Worm (Caenorhabditis elegans): ENCODE data around the gene T22D1.8.

T22D1.8 gene

DNA sequence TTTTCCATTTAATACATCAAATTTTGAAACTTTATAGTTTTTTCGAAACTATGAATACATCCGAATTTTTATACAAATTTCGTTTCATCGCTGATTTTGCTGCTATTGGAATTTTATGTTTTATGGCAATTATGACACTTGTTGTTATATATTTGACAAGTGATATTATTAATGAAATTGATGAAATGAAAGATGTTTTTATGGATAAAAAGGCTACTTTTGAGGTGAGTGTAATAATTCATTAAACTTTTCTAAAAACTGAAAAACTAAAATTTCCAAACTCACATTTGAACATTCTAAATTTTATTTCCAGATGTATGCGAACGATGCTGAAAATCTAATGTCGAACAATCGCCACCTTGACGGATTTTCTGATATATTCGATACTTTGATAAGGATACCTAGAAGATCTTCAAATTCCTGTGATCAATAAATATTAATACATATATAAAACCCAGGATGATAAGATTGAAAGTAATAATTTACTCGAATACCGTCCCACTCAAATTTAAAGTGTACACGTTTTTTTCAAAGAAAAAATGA lies at the start of gene T22D1.8, which contains the start of gene T22D1.17:
T22D1.8 (minus strand) TSS at position 402 of the 543 bp plus-strand sequence.
T22D1.17 (plus strand) TSS at position 51 of the 543 bp plus-strand sequence.
- TF ChIP-seq dao-5 (tag; optimal IDR thresholded peaks at IDR 0.05) = no peak
- TF ChIP-seq him-1 (tag; optimal IDR thresholded peaks at IDR 0.05) = no peak
- no peak for TF ChIP-seq W03F9.2 (tag; optimal IDR thresholded peaks at IDR 0.05)

- no peak for TF ChIP-seq dao-5 (tag; optimal IDR thresholded peaks at IDR 0.05)
- no peak for TF ChIP-seq him-1 (tag; optimal IDR thresholded peaks at IDR 0.05)
- TF ChIP-seq W03F9.2 (tag; optimal IDR thresholded peaks at IDR 0.05) = no peak
These were observed 48.5 kb upstream of the T22D1.8 start for ce11 chrIV:6954682-6955081.

DNA sequence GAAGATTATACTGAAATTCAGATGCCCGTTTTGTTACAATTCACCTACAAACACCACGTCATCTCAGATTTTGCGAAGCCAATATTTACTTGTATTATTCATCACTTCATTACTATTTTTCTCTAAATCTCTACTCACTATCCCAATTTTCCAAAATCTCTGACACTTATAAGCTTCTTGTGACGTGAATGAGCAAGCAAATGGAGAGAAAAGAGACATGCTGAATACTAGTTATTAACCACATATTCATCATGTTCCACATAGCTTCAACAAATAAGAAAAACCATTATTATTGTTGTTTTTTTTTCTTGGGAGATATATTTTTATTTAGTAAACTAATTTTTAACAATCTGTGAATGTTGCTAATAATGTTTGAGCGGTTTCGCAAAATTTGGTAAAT lies 45.1 kb upstream of the T22D1.8 start:
- TF ChIP-seq him-1 (tag; optimal IDR thresholded peaks at IDR 0.05) (no peak), dao-5 (tag; optimal IDR thresholded peaks at IDR 0.05) (no peak), W03F9.2 (tag; optimal IDR thresholded peaks at IDR 0.05) (no peak)

DNA sequence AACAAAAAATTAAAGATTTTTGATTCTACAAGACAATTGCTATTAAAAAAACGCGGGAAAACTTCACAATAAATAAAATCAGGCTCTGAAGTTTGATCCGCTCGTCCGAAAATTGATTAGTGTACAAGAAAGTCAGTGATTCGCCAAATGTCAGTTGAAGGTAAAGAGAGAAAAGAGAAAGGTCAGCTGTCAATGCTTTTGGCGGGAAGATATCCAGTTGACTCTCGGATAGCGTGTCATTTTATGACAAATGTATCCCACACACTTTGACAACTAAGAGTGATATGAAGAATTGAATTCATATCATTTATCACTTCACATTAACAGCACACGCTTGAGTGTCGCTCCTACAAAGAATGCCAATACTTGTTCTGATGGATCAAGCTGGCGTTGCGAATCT lies 40.7 kb upstream of the T22D1.8 start:
- TF ChIP-seq him-1 (tag; optimal IDR thresholded peaks at IDR 0.05) (no peak), W03F9.2 (tag; optimal IDR thresholded peaks at IDR 0.05) (no peak), dao-5 (tag; optimal IDR thresholded peaks at IDR 0.05) (no peak)

ce11 chrIV:6941101-6941500 lies 35.0 kb upstream of the T22D1.8 start:
- no peak for TF ChIP-seq W03F9.2 (tag; optimal IDR thresholded peaks at IDR 0.05)
- TF ChIP-seq dao-5 (tag; optimal IDR thresholded peaks at IDR 0.05) = no peak
- no peak for TF ChIP-seq him-1 (tag; optimal IDR thresholded peaks at IDR 0.05)

ce11 chrIV:6937548-6937947 lies 31.4 kb upstream of the T22D1.8 start, which contains the start of gene npr-12:
TSS of gene npr-12 (minus strand) at chrIV:6937648.
- TF ChIP-seq W03F9.2 (tag; optimal IDR thresholded peaks at IDR 0.05) = no peak
- no peak for TF ChIP-seq dao-5 (tag; optimal IDR thresholded peaks at IDR 0.05)
- no peak for TF ChIP-seq him-1 (tag; optimal IDR thresholded peaks at IDR 0.05)

DNA sequence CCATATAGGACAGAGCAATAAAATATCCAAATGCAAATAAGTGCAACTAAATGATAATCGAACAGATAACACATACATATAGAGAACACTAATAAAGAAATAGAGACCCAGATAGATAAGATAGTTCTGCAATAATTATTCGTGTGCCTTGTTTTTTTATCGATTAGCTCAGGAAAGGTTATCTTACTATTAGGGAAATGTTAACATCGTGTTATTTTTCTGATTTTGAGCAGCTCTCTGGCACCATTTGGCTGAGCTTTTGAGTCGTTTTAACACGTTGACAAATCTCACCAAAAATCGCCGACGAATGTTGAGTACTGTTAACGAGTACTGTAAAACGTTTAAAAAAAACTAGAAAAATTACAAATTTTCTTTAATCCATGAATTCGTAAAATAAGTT lies 22.3 kb upstream of the T22D1.8 start, which contains the start of gene cest-6:
cest-6 (minus strand) TSS at position 101 of the 400 bp plus-strand sequence.
- no peak for TF ChIP-seq dao-5 (tag; optimal IDR thresholded peaks at IDR 0.05)
- TF ChIP-seq him-1 (tag; optimal IDR thresholded peaks at IDR 0.05) = no peak

DNA sequence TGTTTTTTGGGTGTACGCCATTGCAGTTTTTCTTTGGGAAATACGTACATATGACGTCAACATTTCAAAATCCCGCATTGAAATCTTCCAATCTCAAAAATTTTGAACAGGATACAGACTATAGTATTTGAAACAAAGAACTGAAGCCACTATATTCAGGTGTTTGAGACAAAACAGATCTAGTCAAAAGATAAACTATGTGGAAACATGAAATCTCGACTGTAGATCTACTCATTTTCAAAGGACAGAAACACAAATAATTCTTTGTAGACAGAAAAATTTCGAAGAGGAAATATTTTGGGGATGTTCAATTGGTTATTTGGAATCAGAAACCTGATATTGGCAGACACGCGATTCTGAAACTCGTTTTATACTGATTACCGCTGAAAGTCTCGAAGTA lies 19.4 kb upstream of the T22D1.8 start:
- TF ChIP-seq him-1 (tag; optimal IDR thresholded peaks at IDR 0.05) (no peak), dao-5 (tag; optimal IDR thresholded peaks at IDR 0.05) (no peak), W03F9.2 (tag; optimal IDR thresholded peaks at IDR 0.05) (no peak)

DNA sequence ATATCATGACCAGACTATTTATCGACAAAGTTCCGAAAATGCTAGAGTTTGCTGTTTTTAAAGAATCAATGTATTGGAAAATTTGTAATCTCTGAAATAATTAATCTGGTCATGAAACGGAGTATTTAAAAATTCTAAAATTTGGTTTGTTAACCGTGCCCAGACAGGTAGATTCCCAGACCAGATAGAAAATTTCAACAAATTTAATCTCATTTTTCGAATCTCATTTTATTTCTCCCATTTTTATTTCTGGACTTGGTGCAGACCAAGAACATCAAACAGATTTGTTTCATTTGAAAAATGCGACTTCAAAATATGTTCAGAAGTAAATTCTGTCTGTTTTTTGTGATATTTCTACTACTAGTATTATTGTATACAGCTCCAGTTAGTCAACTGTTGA lies 16.9 kb upstream of the T22D1.8 start, which contains the start of gene T22D1.1:
T22D1.1 (plus strand) TSS at position 301 of the 400 bp plus-strand sequence.
- TF ChIP-seq dao-5 (tag; optimal IDR thresholded peaks at IDR 0.05) (no peak), him-1 (tag; optimal IDR thresholded peaks at IDR 0.05) (no peak), W03F9.2 (tag; optimal IDR thresholded peaks at IDR 0.05) (no peak)

DNA sequence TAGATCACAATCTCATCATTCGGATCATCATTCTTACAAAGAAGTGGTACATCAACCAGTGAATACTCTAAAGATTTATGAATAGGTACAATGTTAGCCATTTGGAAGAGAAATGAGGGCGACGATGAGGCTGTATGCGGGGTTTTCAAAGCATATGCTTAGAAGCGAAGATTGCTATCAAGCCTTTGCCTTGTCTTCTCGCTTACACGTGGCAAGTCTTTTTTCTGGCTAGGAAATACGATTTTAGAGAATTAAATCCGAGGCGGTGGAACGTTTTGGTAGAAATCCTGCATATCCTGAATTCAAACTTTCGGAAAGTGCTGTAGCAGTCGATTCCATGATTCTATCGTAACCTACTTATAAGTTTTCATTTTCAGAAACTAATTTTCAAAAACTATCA lies 13.9 kb upstream of the T22D1.8 start, which contains the start of gene T22D1.18:
T22D1.18 (minus strand) TSS at position 101 of the 400 bp plus-strand sequence.
- no peak for TF ChIP-seq him-1 (tag; optimal IDR thresholded peaks at IDR 0.05)
- TF ChIP-seq W03F9.2 (tag; optimal IDR thresholded peaks at IDR 0.05) = no peak
- no peak for TF ChIP-seq dao-5 (tag; optimal IDR thresholded peaks at IDR 0.05)

ce11 chrIV:6919318-6919717 lies 13.2 kb upstream of the T22D1.8 start, which contains the start of gene ruvb-2:
TSS of gene ruvb-2 (minus strand) at chrIV:6919406.
- TF ChIP-seq dao-5 (tag; optimal IDR thresholded peaks at IDR 0.05) = no peak
- TF ChIP-seq him-1 (tag; optimal IDR thresholded peaks at IDR 0.05) = peak; percentile 30
- TF ChIP-seq W03F9.2 (tag; optimal IDR thresholded peaks at IDR 0.05) = peak; percentile 92

- no peak for TF ChIP-seq W03F9.2 (tag; optimal IDR thresholded peaks at IDR 0.05)
- TF ChIP-seq dao-5 (tag; optimal IDR thresholded peaks at IDR 0.05) = no peak
These were observed 10.7 kb upstream of the T22D1.8 start for ce11 chrIV:6916831-6917230.

DNA sequence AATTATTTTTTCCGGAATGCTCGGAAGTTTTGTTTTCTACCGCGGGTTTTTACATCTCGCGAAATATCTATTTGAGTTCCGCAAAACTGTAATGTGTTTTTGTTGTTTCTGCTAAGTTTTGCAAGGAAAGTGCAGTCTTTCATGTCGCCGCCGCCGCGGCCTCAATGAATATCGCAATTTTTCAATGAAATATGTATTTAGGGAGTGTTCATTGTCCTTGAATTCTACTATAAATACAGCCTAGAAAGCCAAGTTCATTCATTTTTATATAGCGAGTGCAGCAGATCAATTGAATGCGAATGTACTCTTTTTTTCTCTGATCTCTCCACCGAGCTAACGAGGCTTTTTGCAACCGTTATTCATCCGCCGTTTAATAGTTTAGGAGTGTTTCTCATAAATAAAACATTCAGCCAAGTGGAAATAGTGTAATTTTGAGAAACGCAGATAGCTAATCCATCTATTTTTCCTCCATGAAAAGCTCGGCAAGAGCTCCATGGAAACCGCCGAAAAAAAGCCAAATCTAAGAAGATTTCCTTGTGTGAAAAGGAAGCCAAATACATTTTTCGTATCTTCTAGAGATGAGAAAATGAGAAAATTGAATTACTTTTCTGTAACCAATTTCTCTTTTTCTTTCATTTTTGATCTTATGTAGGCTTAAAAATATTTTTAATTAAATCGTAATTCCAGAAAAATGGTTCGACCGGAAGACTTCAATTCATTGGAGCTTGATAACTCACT lies 6.9 kb upstream of the T22D1.8 start, which contains the start of gene T22D1.3:
T22D1.3 (plus strand) TSS at position 688 of the 738 bp plus-strand sequence.
- TF ChIP-seq him-1 (tag; optimal IDR thresholded peaks at IDR 0.05) = no peak
- no peak for TF ChIP-seq W03F9.2 (tag; optimal IDR thresholded peaks at IDR 0.05)
- no peak for TF ChIP-seq dao-5 (tag; optimal IDR thresholded peaks at IDR 0.05)
